Fruit fly (Drosophila melanogaster) whole organism, embryonic: ENCODE results near the gene AstCC.
A peak's percentile ranks its signal among the peaks of the same experiment; 100 is the strongest.

ENCODE experiments used
- ATbp ChIP-seq: fragments of 200-800 bp; sonication (Bioruptor generic); optimal IDR thresholded peaks from 2 replicates; lab custom pipeline; 2017; ENCODE audit warnings: missing biosample characterization, mild to moderate bottlenecking, missing genetic modification characterization, missing genetic modification reagents
- Adf1 ChIP-seq: fragments of 200-800 bp; sonication (Bioruptor generic); IDR thresholded peaks from 2 replicates; pipeline ENCODE4 v1.3.6; 2022; ENCODE audit warnings: missing biosample characterization, missing genetic modification characterization
- Awh ChIP-seq: fragments of 200-800 bp; sonication (Bioruptor generic); IDR thresholded peaks from 2 replicates; pipeline ENCODE4, ENCODE4 v1.3.6; 2022; ENCODE audit warnings: missing biosample characterization, missing genetic modification characterization
- CG1024 ChIP-seq: fragments of 200-800 bp; sonication (Bioruptor generic); IDR thresholded peaks from 2 replicates; pipeline ENCODE4 v1.3.6; 2022; ENCODE audit warnings: missing biosample characterization, missing genetic modification characterization
- CG10321 ChIP-seq: fragments of 200-800 bp; sonication (Bioruptor generic); IDR thresholded peaks from 2 replicates; pipeline ENCODE4 v1.3.6; 2022; ENCODE audit warnings: missing biosample characterization, missing genetic modification characterization
- CG10462 ChIP-seq: fragments of 200-800 bp; sonication (Bioruptor generic); optimal IDR thresholded peaks from 2 replicates; lab custom pipeline; 2016; ENCODE audit warnings: missing biosample characterization, missing genetic modification characterization
- CG10565 ChIP-seq: fragments of 200-800 bp; sonication (Bioruptor generic); optimal IDR thresholded peaks from 3 replicates; lab custom pipeline; 2016; ENCODE audit warnings: missing biosample characterization, mild to moderate bottlenecking, missing genetic modification characterization
- CG11560 ChIP-seq: fragments of 200-800 bp; sonication (Bioruptor generic); IDR thresholded peaks from 3 replicates; pipeline ENCODE4 v1.3.6; 2022; ENCODE audit warnings: missing biosample characterization, missing genetic modification characterization
- CG11723 ChIP-seq: fragments of 200-800 bp; sonication (Bioruptor generic); optimal IDR thresholded peaks from 2 replicates; lab custom pipeline; 2017; ENCODE audit warnings: missing biosample characterization, mild to moderate bottlenecking, missing genetic modification characterization
- CG12104 ChIP-seq: fragments of 200-800 bp; sonication (Bioruptor generic); optimal IDR thresholded peaks from 3 replicates; lab custom pipeline; 2016; ENCODE audit warnings: missing biosample characterization, missing genetic modification characterization
- CG12299 ChIP-seq: fragments of 200-800 bp; sonication (Bioruptor generic); optimal IDR thresholded peaks from 2 replicates; lab custom pipeline; 2018; ENCODE audit warnings: missing biosample characterization, mild to moderate bottlenecking, missing genetic modification characterization
- CG12391 ChIP-seq: fragments of 200-800 bp; sonication (Bioruptor generic); optimal IDR thresholded peaks from 3 replicates; lab custom pipeline; 2018; ENCODE audit warnings: missing biosample characterization, mild to moderate bottlenecking, missing genetic modification characterization, moderate library complexity
- CG1529 ChIP-seq: fragments of 200-800 bp; sonication (Bioruptor generic); optimal IDR thresholded peaks from 3 replicates; lab custom pipeline; 2018; ENCODE audit warnings: missing biosample characterization, missing genetic modification characterization
- CG1602 ChIP-seq: fragments of 200-800 bp; sonication (Bioruptor generic); optimal IDR thresholded peaks from 3 replicates; lab custom pipeline; 2016; ENCODE audit warnings: missing biosample characterization, missing genetic modification characterization
- CG1647 ChIP-seq: fragments of 200-800 bp; sonication (Bioruptor generic); optimal IDR thresholded peaks from 3 replicates; lab custom pipeline; 2016; ENCODE audit warnings: missing biosample characterization, missing genetic modification characterization
- CG17186 ChIP-seq: fragments of 200-800 bp; sonication (Bioruptor generic); optimal IDR thresholded peaks from 3 replicates; lab custom pipeline; 2017; ENCODE audit warnings: missing biosample characterization, missing genetic modification reagents, missing genetic modification characterization
- CG17568 ChIP-seq: fragments of 200-800 bp; sonication (Bioruptor generic); optimal IDR thresholded peaks from 2 replicates; lab custom pipeline; 2018; ENCODE audit warnings: missing biosample characterization, mild to moderate bottlenecking, missing genetic modification characterization, moderate library complexity
- CG17829 ChIP-seq: fragments of 200-800 bp; optimal IDR thresholded peaks from 2 replicates; lab custom pipeline; 2019; ENCODE audit warnings: missing biosample characterization, mild to moderate bottlenecking, missing genetic modification characterization, moderate library complexity
- CG2889 ChIP-seq: fragments of 200-800 bp; sonication (Bioruptor generic); IDR thresholded peaks from 3 replicates; pipeline ENCODE4 v1.3.6; 2022; ENCODE audit warnings: missing biosample characterization, missing genetic modification characterization
- CG32772 ChIP-seq: fragments of 200-800 bp; sonication (Bioruptor generic); IDR thresholded peaks from 2 replicates; pipeline ENCODE4 v1.3.6; 2022; ENCODE audit warnings: missing biosample characterization, missing genetic modification characterization
- CG4328 ChIP-seq: fragments of 200-800 bp; sonication (Bioruptor generic); optimal IDR thresholded peaks from 3 replicates; lab custom pipeline; 2017; ENCODE audit warnings: missing biosample characterization, missing genetic modification reagents, missing genetic modification characterization
- CG5953 ChIP-seq: fragments of 200-800 bp; sonication (Bioruptor generic); IDR thresholded peaks from 2 replicates; pipeline ENCODE4 v1.3.6; 2022; ENCODE audit warnings: missing biosample characterization, missing genetic modification characterization
- CG6791 ChIP-seq: fragments of 200-800 bp; sonication (Bioruptor generic); IDR thresholded peaks from 3 replicates; pipeline ENCODE4 v1.3.6; 2022; ENCODE audit warnings: missing biosample characterization, missing genetic modification characterization; ENCODE audit not compliant: partially characterized antibody
- CG7271 ChIP-seq: fragments of 200-800 bp; sonication (Bioruptor generic); optimal IDR thresholded peaks from 2 replicates; lab custom pipeline; 2018; ENCODE audit warnings: missing biosample characterization, mild to moderate bottlenecking, missing genetic modification characterization, moderate library complexity
- CG8359 ChIP-seq: fragments of 200-800 bp; sonication (Bioruptor generic); optimal IDR thresholded peaks from 2 replicates; lab custom pipeline; 2017; ENCODE audit warnings: missing biosample characterization, mild to moderate bottlenecking, missing genetic modification characterization, borderline replicate concordance
- Chrac-16 ChIP-seq: fragments of 200-800 bp; sonication (Bioruptor generic); optimal IDR thresholded peaks from 3 replicates; lab custom pipeline; 2016; ENCODE audit warnings: missing biosample characterization, missing genetic modification characterization
- Dfd ChIP-seq, 2 experiments: fragments of >200 bp; optimal IDR thresholded peaks; 2 replicates each; lab custom pipeline; 2017; ENCODE audit warnings: missing biosample characterization in 2 of 2, missing genetic modification characterization in 2 of 2
- E2f2 ChIP-seq: fragments of 200-800 bp; sonication (Bioruptor generic); IDR thresholded peaks from 2 replicates; pipeline ENCODE4 v1.3.6; 2022; ENCODE audit warnings: missing biosample characterization, missing genetic modification characterization
- H15 ChIP-seq: fragments of 200-800 bp; sonication (Bioruptor generic); IDR thresholded peaks from 3 replicates; pipeline ENCODE4 v1.3.6; 2022; ENCODE audit warnings: missing biosample characterization, missing genetic modification characterization
- Hey ChIP-seq: fragments of 200-800 bp; sonication (Bioruptor generic); optimal IDR thresholded peaks from 3 replicates; lab custom pipeline; 2018; ENCODE audit warnings: missing biosample characterization, mild to moderate bottlenecking, missing genetic modification characterization
- NC2α ChIP-seq: fragments of 200-800 bp; sonication (Bioruptor generic); optimal IDR thresholded peaks from 2 replicates; lab custom pipeline; 2016; ENCODE audit warnings: missing biosample characterization, missing genetic modification characterization
- Ssrp ChIP-seq: fragments of 200-800 bp; sonication (Bioruptor generic); optimal IDR thresholded peaks from 2 replicates; lab custom pipeline; 2018; ENCODE audit warnings: missing biosample characterization, mild to moderate bottlenecking, missing genetic modification characterization, moderate library complexity
- TFAM ChIP-seq: fragments of 200-800 bp; sonication (Bioruptor generic); optimal IDR thresholded peaks from 2 replicates; lab custom pipeline; 2017; ENCODE audit warnings: missing biosample characterization, missing genetic modification characterization, inconsistent platforms
- Xrp1 ChIP-seq: fragments of 200-800 bp; sonication (Bioruptor generic); IDR thresholded peaks from 2 replicates; pipeline ENCODE4 v1.3.6; 2022; ENCODE audit warnings: missing biosample characterization, missing genetic modification characterization
- ab ChIP-seq: fragments of 200-800 bp; sonication (Bioruptor generic); optimal IDR thresholded peaks from 2 replicates; lab custom pipeline; 2016; ENCODE audit warnings: missing biosample characterization, missing genetic modification characterization
- amos ChIP-seq: fragments of 200-800 bp; sonication (Bioruptor generic); IDR thresholded peaks from 2 replicates; pipeline ENCODE4 v1.3.6; 2022; ENCODE audit warnings: missing biosample characterization, missing genetic modification characterization; ENCODE audit not compliant: partially characterized antibody
- ash1 ChIP-seq: fragments of 200-800 bp; sonication (Bioruptor generic); optimal IDR thresholded peaks from 2 replicates; lab custom pipeline; 2018; ENCODE audit warnings: missing biosample characterization, mild to moderate bottlenecking, missing genetic modification characterization
- az2 ChIP-seq: fragments of 200-800 bp; sonication (Bioruptor generic); optimal IDR thresholded peaks from 3 replicates; lab custom pipeline; 2016; ENCODE audit warnings: missing biosample characterization, missing genetic modification characterization
- croc ChIP-seq: fragments of 200-800 bp; sonication (Bioruptor generic); conservative IDR thresholded peaks from 3 replicates; pipeline ENCODE4 v1.3.6; 2022; ENCODE audit warnings: missing biosample characterization, missing genetic modification characterization
- dan ChIP-seq: fragments of 200-800 bp; sonication (Bioruptor generic); IDR thresholded peaks from 2 replicates; pipeline ENCODE4 v1.3.6; 2022; ENCODE audit warnings: missing biosample characterization, missing genetic modification characterization
- grau ChIP-seq: fragments of 200-800 bp; optimal IDR thresholded peaks from 3 replicates; lab custom pipeline; 2019; ENCODE audit warnings: missing biosample characterization, mild to moderate bottlenecking, missing genetic modification characterization, moderate library complexity
- jigr1 ChIP-seq: fragments of 200-800 bp; sonication (Bioruptor generic); IDR thresholded peaks from 3 replicates; pipeline ENCODE4 v1.3.6; 2022; ENCODE audit warnings: missing biosample characterization, missing genetic modification characterization
- knrl ChIP-seq: fragments of 200-800 bp; sonication (Bioruptor generic); IDR thresholded peaks from 3 replicates; pipeline ENCODE4 v1.3.6; 2022; ENCODE audit warnings: missing biosample characterization, missing genetic modification characterization; ENCODE audit not compliant: partially characterized antibody
- lilli ChIP-seq: fragments of 200-800 bp; sonication (Bioruptor generic); optimal IDR thresholded peaks from 3 replicates; lab custom pipeline; 2016; ENCODE audit warnings: missing biosample characterization, missing genetic modification characterization
- nerfin-1 ChIP-seq: fragments of 200-800 bp; sonication (Bioruptor generic); optimal IDR thresholded peaks from 3 replicates; lab custom pipeline; 2019; ENCODE audit warnings: missing biosample characterization, mild to moderate bottlenecking, missing genetic modification characterization, moderate library complexity
- ro ChIP-seq: fragments of 200-800 bp; sonication (Bioruptor generic); IDR thresholded peaks from 2 replicates; pipeline ENCODE4 v1.3.6; 2022; ENCODE audit warnings: missing biosample characterization, missing genetic modification characterization
- scrt ChIP-seq: fragments of 200-800 bp; sonication (Bioruptor generic); optimal IDR thresholded peaks from 2 replicates; lab custom pipeline; 2018; ENCODE audit warnings: missing biosample characterization, mild to moderate bottlenecking, missing genetic modification characterization, moderate library complexity
- tna ChIP-seq: fragments of 200-800 bp; sonication (Bioruptor generic); IDR thresholded peaks from 2 replicates; pipeline ENCODE4 v1.3.6; 2022; ENCODE audit warnings: missing biosample characterization, missing genetic modification characterization; ENCODE audit not compliant: partially characterized antibody
- tx ChIP-seq: fragments of 200-800 bp; sonication (Bioruptor generic); optimal IDR thresholded peaks from 2 replicates; lab custom pipeline; 2016; ENCODE audit warnings: missing biosample characterization, missing genetic modification characterization
- unc-4 ChIP-seq: fragments of 200-800 bp; sonication (Bioruptor generic); IDR thresholded peaks from 2 replicates; pipeline ENCODE4 v1.3.6; 2022; ENCODE audit warnings: missing biosample characterization, missing genetic modification characterization; ENCODE audit not compliant: partially characterized antibody
- zfh1 ChIP-seq: fragments of 200-800 bp; sonication (Bioruptor generic); IDR thresholded peaks from 3 replicates; pipeline ENCODE4 v1.3.6; 2022; ENCODE audit warnings: missing biosample characterization, missing genetic modification characterization

AstCC gene

dm6 chr2L:11106562-11106962 lies 21.5 kb upstream of the AstCC start, which contains the start of gene Reps (continued):
- TF ChIP-seq CG12104 (GFP tag; lab: Kevin White, UChicago) = peak; percentile 98
- TF ChIP-seq unc-4 (GFP tag; lab: Robert Waterston, UW) = peak; percentile 69
- peak; percentile 86 for TF ChIP-seq Hey
- peak; percentile 99 for TF ChIP-seq CG17829
- peak; percentile 57 for TF ChIP-seq ash1 (GFP tag; lab: Kevin White, UChicago)
- TF ChIP-seq CG10565 (GFP tag; lab: Kevin White, UChicago) = peak; percentile 95
- peak; percentile 95 for TF ChIP-seq CG4328 (GFP tag; lab: Kevin White, UChicago)
- peak; percentile 66 for TF ChIP-seq amos (GFP tag; lab: Robert Waterston, UW)
- TF ChIP-seq CG32772 (GFP tag; lab: Robert Waterston, UW) = peak; percentile 99
- TF ChIP-seq az2 (GFP tag; lab: Kevin White, UChicago) = peak; percentile 99
- peak; percentile 86 for TF ChIP-seq Adf1 (GFP tag; lab: Robert Waterston, UW)
- no peak for TF ChIP-seq Dfd (GFP tag; optimal IDR thresholded peaks at IDR 0.05; lab: Kevin White, UChicago)
- TF ChIP-seq Xrp1 (GFP tag; lab: Robert Waterston, UW) = peak; percentile 99
- TF ChIP-seq Awh (GFP tag; lab: Robert Waterston, UW) = peak; percentile 99
- TF ChIP-seq croc (GFP tag; lab: Robert Waterston, UW) = peak; percentile 99
- TF ChIP-seq CG8359 (GFP tag; lab: Kevin White, UChicago) = peak; percentile 94
- peak; percentile 94 for TF ChIP-seq CG11560 (tag; lab: Robert Waterston, UW)
- peak; percentile 98 for TF ChIP-seq CG10462 (GFP tag; lab: Kevin White, UChicago)
- peak; percentile 99 for TF ChIP-seq CG1602 (GFP tag; lab: Kevin White, UChicago)
- peak; percentile 99 for TF ChIP-seq CG12391 (tag; lab: Kevin White, UChicago)
- TF ChIP-seq dan (GFP tag; lab: Robert Waterston, UW) = peak; percentile 98
- peak; percentile 96 for TF ChIP-seq ATbp
- TF ChIP-seq CG1024 (GFP tag; lab: Robert Waterston, UW) = peak; percentile 96
- TF ChIP-seq CG11723 (GFP tag; lab: Kevin White, UChicago) = peak; percentile 97
- peak; percentile 77 for TF ChIP-seq knrl (GFP tag; lab: Robert Waterston, UW)
- peak; percentile 99 for TF ChIP-seq lilli (GFP tag; lab: Kevin White, UChicago)
- peak; percentile 83 for TF ChIP-seq CG10321 (GFP tag; lab: Robert Waterston, UW)
- peak; percentile 97 for TF ChIP-seq CG17186 (GFP tag; lab: Kevin White, UChicago)
- TF ChIP-seq Chrac-16 = peak; percentile 99
- peak; percentile 97 for TF ChIP-seq nerfin-1
- TF ChIP-seq scrt = peak; percentile 95
- TF ChIP-seq CG2889 (GFP tag; lab: Robert Waterston, UW) = peak; percentile 98
- peak; percentile 79 for TF ChIP-seq CG6791 (GFP tag; lab: Robert Waterston, UW)
- peak; percentile 95 for TF ChIP-seq NC2α (GFP tag; lab: Kevin White, UChicago)
- peak; percentile 95 for TF ChIP-seq ab (GFP tag; lab: Kevin White, UChicago)
- TF ChIP-seq CG1647 (GFP tag; lab: Kevin White, UChicago) = peak; percentile 98
- peak; percentile 99 for TF ChIP-seq ro (GFP tag; lab: Robert Waterston, UW)
- peak; percentile 97 for TF ChIP-seq CG17568 (GFP tag; lab: Kevin White, UChicago)
- TF ChIP-seq H15 (GFP tag; lab: Robert Waterston, UW) = peak; percentile 99
- TF ChIP-seq tna (GFP tag; lab: Robert Waterston, UW) = no peak
- peak; percentile 98 for TF ChIP-seq jigr1
- peak; percentile 99 for TF ChIP-seq Ssrp (tag; lab: Kevin White, UChicago)
- peak; percentile 97 for TF ChIP-seq CG12299
- peak; percentile 97 for TF ChIP-seq grau
- peak; percentile 90 for TF ChIP-seq E2f2 (GFP tag; lab: Robert Waterston, UW)
- peak; percentile 97 for TF ChIP-seq CG5953
- TF ChIP-seq CG7271 (tag; lab: Kevin White, UChicago) = peak; percentile 98
- TF ChIP-seq CG1529 (GFP tag; lab: Kevin White, UChicago) = peak; percentile 96
- peak; percentile 96 for TF ChIP-seq tx (GFP tag; lab: Kevin White, UChicago)
- TF ChIP-seq TFAM (GFP tag; lab: Kevin White, UChicago) = peak; percentile 91
- TF ChIP-seq zfh1 (GFP tag; lab: Robert Waterston, UW) = peak; percentile 99
